Worm (Caenorhabditis elegans) whole organism, L2 larva: ENCODE data around the gene srg-10.

Source experiments
- C34F6.9 ChIP-seq: fragments of 150-350 bp; optimal IDR thresholded peaks from 2 replicates; lab custom pipeline; 2014; ENCODE audit warnings: missing biosample characterization, missing genetic modification characterization
- F13H6.1 ChIP-seq: sonication (generic microtip); optimal IDR thresholded peaks from 2 replicates; lab custom pipeline; 2016; ENCODE audit warnings: missing genetic modification characterization, missing compliant biosample characterization
- R02D3.7 ChIP-seq: fragments of 150-350 bp; optimal IDR thresholded peaks from 2 replicates; lab custom pipeline; 2014; ENCODE audit warnings: missing biosample characterization, missing genetic modification characterization
- Y55F3AM.14 ChIP-seq: fragments of 200-800 bp; sonication (Bioruptor generic); optimal IDR thresholded peaks from 2 replicates; lab custom pipeline; 2018; ENCODE audit warnings: mild to moderate bottlenecking, missing genetic modification characterization, missing compliant biosample characterization
- ZK546.5 ChIP-seq: sonication (generic microtip); optimal IDR thresholded peaks from 2 replicates; lab custom pipeline; 2017; ENCODE audit warnings: missing biosample characterization, missing genetic modification characterization
- alr-1 ChIP-seq: fragments of 150-350 bp; optimal IDR thresholded peaks from 2 replicates; lab custom pipeline; 2014; ENCODE audit warnings: missing biosample characterization, missing genetic modification characterization
- aly-2 ChIP-seq: fragments of 150-350 bp; optimal IDR thresholded peaks from 2 replicates; lab custom pipeline; 2014; ENCODE audit warnings: missing biosample characterization, missing genetic modification characterization
- ama-1 ChIP-seq: fragments of 150-350 bp; optimal IDR thresholded peaks from 2 replicates; lab custom pipeline; 2018; ENCODE audit warnings: inconsistent platforms
- blmp-1 ChIP-seq: sonication (generic microtip); optimal IDR thresholded peaks from 2 replicates; lab custom pipeline; 2017; ENCODE audit warnings: missing genetic modification characterization, mild to moderate bottlenecking, missing compliant biosample characterization, antibody characterized with exemption, moderate library complexity; ENCODE audit not compliant: insufficient read depth
- ceh-16 ChIP-seq: fragments of 150-350 bp; optimal IDR thresholded peaks from 2 replicates; lab custom pipeline; 2014; ENCODE audit warnings: missing biosample characterization, missing genetic modification characterization
- crh-2 ChIP-seq: sonication (generic microtip); optimal IDR thresholded peaks from 2 replicates; lab custom pipeline; 2017; ENCODE audit warnings: missing biosample characterization, missing genetic modification characterization
- dmd-4 ChIP-seq: sonication (generic microtip); optimal IDR thresholded peaks from 2 replicates; lab custom pipeline; 2017; ENCODE audit warnings: missing biosample characterization, missing genetic modification characterization
- egl-27 ChIP-seq: sonication (generic microtip); optimal IDR thresholded peaks from 3 replicates; lab custom pipeline; 2017; ENCODE audit warnings: missing biosample characterization, missing genetic modification reagents, missing genetic modification characterization
- elt-1 ChIP-seq: fragments of 150-350 bp; optimal IDR thresholded peaks from 2 replicates; lab custom pipeline; 2014; ENCODE audit warnings: missing biosample characterization, missing genetic modification characterization
- elt-3 ChIP-seq: sonication (generic microtip); optimal IDR thresholded peaks from 2 replicates; lab custom pipeline; 2017; ENCODE audit warnings: missing biosample characterization, missing genetic modification characterization
- fos-1 ChIP-seq: fragments of 150-350 bp; optimal IDR thresholded peaks from 2 replicates; lab custom pipeline; 2014; ENCODE audit warnings: missing biosample characterization, missing genetic modification characterization
- gmeb-1 ChIP-seq: fragments of 150-350 bp; optimal IDR thresholded peaks from 2 replicates; lab custom pipeline; 2014; ENCODE audit warnings: missing biosample characterization, missing genetic modification characterization
- lin-11 ChIP-seq: fragments of 150-350 bp; sonication (generic microtip); optimal IDR thresholded peaks from 2 replicates; lab custom pipeline; 2014; ENCODE audit warnings: missing biosample characterization, missing genetic modification characterization, inconsistent platforms, mixed read lengths
- lin-13 ChIP-seq: fragments of 150-350 bp; optimal IDR thresholded peaks from 2 replicates; lab custom pipeline; 2014; ENCODE audit warnings: missing biosample characterization, missing genetic modification reagents, missing genetic modification characterization
- lin-39 ChIP-seq: fragments of 150-350 bp; optimal IDR thresholded peaks from 2 replicates; lab custom pipeline; 2014; ENCODE audit warnings: missing biosample characterization, missing genetic modification reagents, missing genetic modification characterization
- lsy-2 ChIP-seq, 2 experiments: fragments of 150-350 bp in 1 of 2; sonication (generic microtip) in 1 of 2; optimal IDR thresholded peaks; 2 replicates each; lab custom pipeline; 2014 to 2017; ENCODE audit warnings: missing biosample characterization in 2 of 2, missing genetic modification characterization in 2 of 2
- mab-5 ChIP-seq: fragments of 150-350 bp; optimal IDR thresholded peaks from 2 replicates; lab custom pipeline; 2014; ENCODE audit warnings: missing biosample characterization, missing genetic modification characterization
- mbf-1 ChIP-seq: sonication (generic microtip); optimal IDR thresholded peaks from 2 replicates; lab custom pipeline; 2017; ENCODE audit warnings: missing biosample characterization, missing genetic modification characterization
- mdl-1 ChIP-seq, 2 experiments: fragments of 150-350 bp in 1 of 2; sonication (generic microtip) in 1 of 2; optimal IDR thresholded peaks; 2 replicates each; lab custom pipeline; 2017; ENCODE audit warnings: missing biosample characterization in 2 of 2, missing genetic modification characterization in 2 of 2
- nhr-10 ChIP-seq: sonication (generic microtip); optimal IDR thresholded peaks from 2 replicates; lab custom pipeline; 2017; ENCODE audit warnings: missing biosample characterization, missing genetic modification characterization
- nhr-11 ChIP-seq: fragments of 150-350 bp; optimal IDR thresholded peaks from 2 replicates; lab custom pipeline; 2014; ENCODE audit warnings: missing biosample characterization, missing genetic modification characterization
- nhr-129 ChIP-seq: fragments of 150-350 bp; optimal IDR thresholded peaks from 2 replicates; lab custom pipeline; 2014; ENCODE audit warnings: missing biosample characterization, missing genetic modification characterization
- nhr-23 ChIP-seq: fragments of 150-350 bp; optimal IDR thresholded peaks from 2 replicates; lab custom pipeline; 2014; ENCODE audit warnings: missing biosample characterization, missing genetic modification reagents, missing genetic modification characterization
- nhr-237 ChIP-seq: fragments of 150-350 bp; optimal IDR thresholded peaks from 2 replicates; lab custom pipeline; 2014; ENCODE audit warnings: missing biosample characterization, missing genetic modification characterization
- nhr-77 ChIP-seq: fragments of 150-350 bp; optimal IDR thresholded peaks from 2 replicates; lab custom pipeline; 2014; ENCODE audit warnings: missing biosample characterization, missing genetic modification characterization
- peb-1 ChIP-seq: fragments of 150-350 bp; optimal IDR thresholded peaks from 2 replicates; lab custom pipeline; 2014; ENCODE audit warnings: missing biosample characterization, missing genetic modification characterization
- sem-4 ChIP-seq: fragments of 150-350 bp; optimal IDR thresholded peaks from 2 replicates; lab custom pipeline; 2014; ENCODE audit warnings: missing biosample characterization, missing genetic modification reagents, missing genetic modification characterization
- skn-1 ChIP-seq: sonication (generic microtip); optimal IDR thresholded peaks from 2 replicates; lab custom pipeline; 2017; ENCODE audit warnings: missing biosample characterization, missing genetic modification characterization
- sma-3 ChIP-seq: sonication (generic microtip); optimal IDR thresholded peaks from 2 replicates; lab custom pipeline; 2016; ENCODE audit warnings: missing genetic modification reagents, missing genetic modification characterization, missing compliant biosample characterization
- snpc-4 ChIP-seq: fragments of 150-350 bp; optimal IDR thresholded peaks from 2 replicates; lab custom pipeline; 2014; ENCODE audit warnings: missing biosample characterization, missing genetic modification characterization
- unc-55 ChIP-seq: fragments of 150-350 bp; sonication (generic microtip); optimal IDR thresholded peaks from 3 replicates; lab custom pipeline; 2014; ENCODE audit warnings: missing biosample characterization, missing genetic modification reagents, missing genetic modification characterization
- zag-1 ChIP-seq: fragments of 150-350 bp; optimal IDR thresholded peaks from 2 replicates; lab custom pipeline; 2014; ENCODE audit warnings: missing biosample characterization, missing genetic modification characterization
- ztf-11 ChIP-seq: sonication (generic microtip); optimal IDR thresholded peaks from 2 replicates; lab custom pipeline; 2017; ENCODE audit warnings: missing biosample characterization, missing genetic modification characterization
- ztf-4 ChIP-seq: fragments of 150-350 bp; optimal IDR thresholded peaks from 2 replicates; lab custom pipeline; 2014; ENCODE audit warnings: missing biosample characterization, missing genetic modification characterization

srg-10 gene

DNA sequence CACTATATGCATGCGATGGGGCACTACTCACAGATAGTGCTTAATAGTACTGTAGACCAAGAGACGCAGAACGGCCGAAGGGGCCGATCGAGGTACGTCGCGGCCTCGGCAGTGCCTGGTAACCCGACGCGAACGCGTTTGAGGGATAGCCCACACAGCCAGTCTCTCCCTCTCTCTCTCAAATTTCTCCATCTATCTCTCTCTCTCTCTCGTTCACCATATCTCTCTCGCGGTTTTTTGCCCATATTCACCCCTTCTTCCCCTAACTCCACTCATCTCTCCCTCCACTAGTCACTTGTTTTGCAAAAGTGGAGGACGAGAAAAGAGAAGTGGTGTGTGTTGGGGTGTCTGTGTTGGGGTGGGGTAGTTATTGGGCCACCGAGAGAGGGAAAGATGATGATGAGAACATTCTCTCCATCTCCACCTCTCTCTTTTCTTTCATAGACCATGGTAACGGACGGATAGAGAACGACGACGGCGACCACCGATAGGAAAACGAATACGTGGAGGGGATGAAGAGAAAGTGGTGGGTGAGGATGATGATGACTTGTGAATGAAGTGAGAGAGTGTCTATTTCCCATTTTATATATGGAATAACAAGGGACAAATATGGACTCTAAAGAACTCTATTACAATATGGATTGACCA is 10.7 kb upstream of the srg-10 start (continued):
- TF ChIP-seq nhr-129 (tag; lab: Kevin White, UChicago), result peak; percentile 61
- TF ChIP-seq aly-2 (tag; lab: Kevin White, UChicago), result no peak
- no peak for TF ChIP-seq dmd-4 (tag; lab: Kevin White, UChicago)
- TF ChIP-seq R02D3.7 (tag; lab: Kevin White, UChicago), result no peak
- no peak for TF ChIP-seq sem-4
- peak; percentile 7 for TF ChIP-seq fos-1 (tag; lab: Kevin White, UChicago)
- TF ChIP-seq alr-1 (tag; lab: Kevin White, UChicago), result no peak
- no peak for TF ChIP-seq snpc-4
- TF ChIP-seq elt-3, result no peak
- TF ChIP-seq unc-55 (GFP tag; lab: Kevin White, UChicago), result peak; percentile 67
- TF ChIP-seq mdl-1 (tag; optimal IDR thresholded peaks at IDR 0.05; lab: Kevin White, UChicago), result peak; percentile 5 to 15
- no peak for TF ChIP-seq mab-5 (tag; lab: Kevin White, UChicago)
- TF ChIP-seq Y55F3AM.14 (GFP tag; lab: Kevin White, UChicago), result no peak
- TF ChIP-seq peb-1 (tag; lab: Kevin White, UChicago), result no peak
- TF ChIP-seq ztf-4 (tag; lab: Kevin White, UChicago), result no peak
- TF ChIP-seq blmp-1 (tag; lab: Kevin White, UChicago), result no peak
- peak; percentile 29 for TF ChIP-seq lin-13 (GFP tag; lab: Kevin White, UChicago)
- TF ChIP-seq lin-39, result no peak
- TF ChIP-seq nhr-237, result no peak
- TF ChIP-seq egl-27 (tag; lab: Kevin White, UChicago), result no peak
- no peak for TF ChIP-seq ZK546.5 (tag; lab: Kevin White, UChicago)
- no peak for TF ChIP-seq nhr-23 (tag; lab: Kevin White, UChicago)
- TF ChIP-seq ceh-16 (tag; lab: Kevin White, UChicago), result peak; percentile 2
- TF ChIP-seq ztf-11 (tag; lab: Kevin White, UChicago), result no peak

ce11 chrIII:4668073-4668472 is 9.5 kb upstream of the srg-10 start:
- no peak for TF ChIP-seq sem-4
- peak; percentile 10 for TF ChIP-seq gmeb-1 (tag; lab: Kevin White, UChicago)
- peak; percentile 5 for TF ChIP-seq nhr-129 (tag; lab: Kevin White, UChicago)
- TF ChIP-seq fos-1 (tag; lab: Kevin White, UChicago), result peak; percentile 58
- TF ChIP-seq ceh-16 (tag; lab: Kevin White, UChicago), result no peak
- TF ChIP-seq, all 48 proteins: peak for 3

DNA sequence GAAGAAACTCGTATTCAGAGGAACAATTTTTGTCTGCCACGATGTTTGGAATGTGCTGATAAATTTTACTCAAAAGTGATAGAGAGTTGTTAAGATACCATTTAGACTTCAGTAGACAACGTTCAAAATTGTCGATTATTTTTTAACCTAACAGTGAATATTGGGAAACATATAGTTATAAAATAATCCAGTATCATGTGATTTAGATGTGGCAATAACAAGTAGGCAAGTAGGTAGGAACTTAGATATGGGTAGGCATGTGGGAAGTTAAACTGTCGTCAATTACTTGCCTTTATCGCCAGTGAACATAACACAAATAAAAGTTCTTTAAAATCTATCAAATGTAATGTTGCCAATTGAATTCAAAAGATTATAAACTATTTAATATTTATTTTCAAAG is 6.1 kb upstream of the srg-10 start, which contains the start of gene T23F11.11:
Gene T23F11.11 (minus strand): TSS at position 101 of the 400 bp plus-strand sequence.
- TF ChIP-seq nhr-77 (no peak), elt-3 (no peak), egl-27 (tag; lab: Kevin White, UChicago) (no peak), blmp-1 (tag; lab: Kevin White, UChicago) (no peak), nhr-129 (tag; lab: Kevin White, UChicago) (no peak), F13H6.1 (no peak), ztf-4 (tag; lab: Kevin White, UChicago) (no peak), lsy-2 (tag; optimal IDR thresholded peaks at IDR 0.05; lab: Kevin White, UChicago) (no peak), crh-2 (tag; lab: Kevin White, UChicago) (no peak), mbf-1 (no peak), skn-1 (tag; lab: Kevin White, UChicago) (no peak), lin-13 (GFP tag; lab: Kevin White, UChicago) (no peak), lin-11 (tag; lab: Kevin White, UChicago) (no peak), nhr-23 (tag; lab: Kevin White, UChicago) (no peak), C34F6.9 (tag; lab: Kevin White, UChicago) (no peak), elt-1 (no peak), snpc-4 (no peak), dmd-4 (tag; lab: Kevin White, UChicago) (no peak), sma-3 (GFP tag; lab: Kevin White, UChicago) (no peak), ama-1 (lab: Kevin White, UChicago) (no peak)

DNA sequence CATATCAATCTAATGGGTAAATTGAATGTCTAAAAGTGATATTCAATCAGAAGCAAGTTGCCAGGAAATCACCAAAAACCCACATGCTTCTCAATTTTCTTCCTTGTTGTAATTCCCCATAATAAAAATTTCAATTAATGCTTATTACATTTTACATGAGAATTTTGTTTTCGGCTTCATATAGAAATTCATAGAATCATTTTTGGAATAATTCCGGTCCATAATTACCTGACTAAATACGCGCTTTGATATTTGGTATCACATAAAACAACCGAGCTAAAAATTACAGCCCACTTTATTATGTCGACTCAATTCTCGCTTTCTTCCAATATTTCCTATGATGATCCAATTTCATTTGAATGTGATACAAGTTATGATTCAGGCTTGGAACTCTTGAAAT is 5.6 kb upstream of the srg-10 start, which contains the start of gene srg-13:
Gene srg-13 (plus strand): TSS at position 301 of the 400 bp plus-strand sequence.
- TF ChIP-seq nhr-11 (tag; lab: Kevin White, UChicago), result no peak
- TF ChIP-seq zag-1 (tag; lab: Kevin White, UChicago), result no peak
- TF ChIP-seq ama-1 (lab: Kevin White, UChicago), result no peak
- TF ChIP-seq nhr-23 (tag; lab: Kevin White, UChicago), result no peak
- no peak for TF ChIP-seq aly-2 (tag; lab: Kevin White, UChicago)
- no peak for TF ChIP-seq gmeb-1 (tag; lab: Kevin White, UChicago)
- TF ChIP-seq nhr-10, result no peak
